Fruit fly (Drosophila melanogaster) whole organism, embryonic: ENCODE measurements around the gene Polr1D.

Experiments used
- Atf6 ChIP-seq: fragments of 200-800 bp; sonication (Bioruptor generic); IDR thresholded peaks from 2 replicates; pipeline ENCODE4 v1.3.6; 2022; ENCODE audit warnings: missing biosample characterization, missing genetic modification characterization
- CG10979 ChIP-seq: fragments of 200-800 bp; sonication (Bioruptor generic); optimal IDR thresholded peaks from 2 replicates; lab custom pipeline; 2018; ENCODE audit warnings: missing biosample characterization, mild to moderate bottlenecking, missing genetic modification characterization, moderate library complexity
- CG12104 ChIP-seq: fragments of 200-800 bp; sonication (Bioruptor generic); optimal IDR thresholded peaks from 3 replicates; lab custom pipeline; 2016; ENCODE audit warnings: missing biosample characterization, missing genetic modification characterization
- CG1529 ChIP-seq: fragments of 200-800 bp; sonication (Bioruptor generic); optimal IDR thresholded peaks from 3 replicates; lab custom pipeline; 2018; ENCODE audit warnings: missing biosample characterization, missing genetic modification characterization
- CG16813 ChIP-seq: fragments of 200-800 bp; sonication (Bioruptor generic); IDR thresholded peaks from 3 replicates; pipeline ENCODE4 v1.3.6; 2022; ENCODE audit warnings: missing biosample characterization, missing genetic modification characterization; ENCODE audit not compliant: partially characterized antibody
- CG17385 ChIP-seq: fragments of 200-800 bp; sonication (Bioruptor generic); optimal IDR thresholded peaks from 3 replicates; lab custom pipeline; 2018; ENCODE audit warnings: missing biosample characterization, mild to moderate bottlenecking, missing genetic modification characterization
- CG17802 ChIP-seq: fragments of 200-800 bp; sonication (Bioruptor generic); optimal IDR thresholded peaks from 2 replicates; lab custom pipeline; 2018; ENCODE audit warnings: missing biosample characterization, mild to moderate bottlenecking, missing genetic modification characterization, moderate library complexity
- CG17829 ChIP-seq: fragments of 200-800 bp; optimal IDR thresholded peaks from 2 replicates; lab custom pipeline; 2019; ENCODE audit warnings: missing biosample characterization, mild to moderate bottlenecking, missing genetic modification characterization, moderate library complexity
- CG2712 ChIP-seq: fragments of 200-800 bp; optimal IDR thresholded peaks from 3 replicates; lab custom pipeline; 2019; ENCODE audit warnings: missing biosample characterization, mild to moderate bottlenecking, missing genetic modification characterization, moderate library complexity
- CG33557 ChIP-seq: fragments of 200-800 bp; sonication (Bioruptor generic); optimal IDR thresholded peaks from 2 replicates; lab custom pipeline; 2019; ENCODE audit warnings: missing biosample characterization, mild to moderate bottlenecking, missing genetic modification characterization, moderate library complexity
- CG5180 ChIP-seq: fragments of 200-800 bp; sonication (Bioruptor generic); optimal IDR thresholded peaks from 3 replicates; lab custom pipeline; 2017; ENCODE audit warnings: missing biosample characterization, missing genetic modification characterization, mild to moderate bottlenecking, moderate library complexity, missing genetic modification reagents
- CG8089 ChIP-seq: fragments of 200-800 bp; sonication (Bioruptor generic); optimal IDR thresholded peaks from 3 replicates; lab custom pipeline; 2016; ENCODE audit warnings: missing biosample characterization, missing genetic modification characterization
- CG9817 ChIP-seq: fragments of 200-800 bp; sonication (Bioruptor generic); optimal IDR thresholded peaks from 2 replicates; lab custom pipeline; 2018; ENCODE audit warnings: missing biosample characterization, mild to moderate bottlenecking, missing genetic modification characterization, moderate library complexity
- Camta ChIP-seq: fragments of 200-800 bp; sonication (Bioruptor generic); optimal IDR thresholded peaks from 2 replicates; lab custom pipeline; 2016; ENCODE audit warnings: missing biosample characterization, missing genetic modification characterization
- Chrac-16 ChIP-seq: fragments of 200-800 bp; sonication (Bioruptor generic); optimal IDR thresholded peaks from 3 replicates; lab custom pipeline; 2016; ENCODE audit warnings: missing biosample characterization, missing genetic modification characterization
- D ChIP-seq, 2 experiments: fragments of 200-800 bp in 1 of 2; fragments of >200 bp in 1 of 2; sonication (Bioruptor generic) in 1 of 2; optimal IDR thresholded peaks; 2 replicates in 1 of 2; 3 replicates in 1 of 2; lab custom pipeline; 2017; ENCODE audit warnings: mild to moderate bottlenecking in 1 of 2, missing biosample characterization in 1 of 2, missing genetic modification characterization in 1 of 2, missing genetic modification reagents in 1 of 2
- Dad ChIP-seq: fragments of 200-800 bp; sonication (Bioruptor generic); optimal IDR thresholded peaks from 3 replicates; lab custom pipeline; 2016; ENCODE audit warnings: missing biosample characterization, missing genetic modification characterization
- Dfd ChIP-seq, 2 experiments: fragments of >200 bp; optimal IDR thresholded peaks; 2 replicates each; lab custom pipeline; 2017; ENCODE audit warnings: missing biosample characterization in 2 of 2, missing genetic modification characterization in 2 of 2
- Doc3 ChIP-seq: fragments of 200-800 bp; sonication (Bioruptor generic); IDR thresholded peaks from 3 replicates; pipeline ENCODE4 v1.3.6; 2022; ENCODE audit warnings: missing biosample characterization, missing genetic modification characterization; ENCODE audit not compliant: partially characterized antibody
- Hr3 ChIP-seq: fragments of 200-800 bp; sonication (Bioruptor generic); optimal IDR thresholded peaks from 3 replicates; lab custom pipeline; 2016; ENCODE audit warnings: missing biosample characterization, missing genetic modification characterization
- Med ChIP-seq: fragments of 200-800 bp; sonication (Bioruptor generic); peaks from one replicate; lab custom pipeline; 2016; ENCODE audit warnings: missing biosample characterization, missing genetic modification characterization, mild to moderate bottlenecking, inconsistent platforms, moderate library complexity
- Sry-δ ChIP-seq: fragments of 200-800 bp; sonication (Bioruptor generic); optimal IDR thresholded peaks from 2 replicates; lab custom pipeline; 2016; ENCODE audit warnings: missing biosample characterization, missing genetic modification characterization
- TFAM ChIP-seq: fragments of 200-800 bp; sonication (Bioruptor generic); optimal IDR thresholded peaks from 2 replicates; lab custom pipeline; 2017; ENCODE audit warnings: missing biosample characterization, missing genetic modification characterization, inconsistent platforms
- dmrt99B ChIP-seq: fragments of 200-800 bp; sonication (Bioruptor generic); optimal IDR thresholded peaks from 2 replicates; lab custom pipeline; 2018; ENCODE audit warnings: missing biosample characterization, mild to moderate bottlenecking, missing genetic modification characterization, moderate library complexity
- gem ChIP-seq: fragments of 200-800 bp; sonication (Bioruptor generic); optimal IDR thresholded peaks from 2 replicates; lab custom pipeline; 2019; ENCODE audit warnings: missing biosample characterization, mild to moderate bottlenecking, missing genetic modification characterization, moderate library complexity
- h ChIP-seq: fragments of >200 bp; optimal IDR thresholded peaks from 2 replicates; lab custom pipeline; 2017
- her ChIP-seq: fragments of 200-800 bp; sonication (Bioruptor generic); optimal IDR thresholded peaks from 2 replicates; lab custom pipeline; 2016; ENCODE audit warnings: missing biosample characterization, missing genetic modification characterization
- kah ChIP-seq: fragments of 200-800 bp; sonication (Bioruptor generic); optimal IDR thresholded peaks from 2 replicates; lab custom pipeline; 2018; ENCODE audit warnings: missing biosample characterization, mild to moderate bottlenecking, missing genetic modification characterization
- klu ChIP-seq: fragments of 200-800 bp; sonication (Bioruptor generic); IDR thresholded peaks from 2 replicates; pipeline ENCODE4 v1.3.6; 2022; ENCODE audit warnings: missing biosample characterization, missing genetic modification characterization
- lbe ChIP-seq: fragments of 200-800 bp; sonication (Bioruptor generic); optimal IDR thresholded peaks from 2 replicates; lab custom pipeline; 2016; ENCODE audit warnings: missing biosample characterization, mild to moderate bottlenecking, missing genetic modification characterization
- lilli ChIP-seq: fragments of 200-800 bp; sonication (Bioruptor generic); optimal IDR thresholded peaks from 3 replicates; lab custom pipeline; 2016; ENCODE audit warnings: missing biosample characterization, missing genetic modification characterization
- lov ChIP-seq, 2 experiments: fragments of 200-800 bp in 1 of 2; fragments of >200 bp in 1 of 2; sonication (Bioruptor generic) in 1 of 2; IDR thresholded peaks in 1 of 2; optimal IDR thresholded peaks in 1 of 2; 2 replicates in 1 of 2; 3 replicates in 1 of 2; pipeline versions ENCODE4 v1.3.6 to Lab custom; 2017 to 2022; ENCODE audit warnings: missing biosample characterization in 1 of 2, missing genetic modification characterization in 1 of 2
- mirr ChIP-seq: fragments of 200-800 bp; sonication (Bioruptor generic); optimal IDR thresholded peaks from 3 replicates; lab custom pipeline; 2018; ENCODE audit warnings: missing biosample characterization, mild to moderate bottlenecking, missing genetic modification characterization
- pan ChIP-seq, 4 experiments: fragments of >200 bp in 3 of 4; fragments of 200-800 bp in 1 of 4; sonication (Bioruptor generic) in 1 of 4; optimal IDR thresholded peaks in 3 of 4; IDR thresholded peaks in 1 of 4; 2 replicates each; pipeline versions ENCODE4 v1.3.6 to Lab custom; 2017 to 2022; ENCODE audit warnings: missing biosample characterization in 2 of 4, missing genetic modification characterization in 2 of 4, mixed read lengths in 1 of 4
- pb ChIP-seq: fragments of 200-800 bp; sonication (Bioruptor generic); optimal IDR thresholded peaks from 3 replicates; lab custom pipeline; 2016; ENCODE audit warnings: missing biosample characterization, missing genetic modification characterization
- phol ChIP-seq: fragments of 200-800 bp; sonication (Bioruptor generic); optimal IDR thresholded peaks from 3 replicates; lab custom pipeline; 2018; ENCODE audit warnings: missing biosample characterization, mild to moderate bottlenecking, missing genetic modification characterization, moderate library complexity
- pita ChIP-seq: fragments of 200-800 bp; sonication (Bioruptor generic); optimal IDR thresholded peaks from 2 replicates; lab custom pipeline; 2017; ENCODE audit warnings: missing biosample characterization, mild to moderate bottlenecking, missing genetic modification characterization
- sc ChIP-seq, 3 experiments: fragments of >200 bp in 2 of 3; fragments of 200-800 bp in 1 of 3; sonication (Bioruptor generic) in 1 of 3; optimal IDR thresholded peaks; 2 replicates in 2 of 3; 3 replicates in 1 of 3; lab custom pipeline; 2017; ENCODE audit warnings: mild to moderate bottlenecking in 1 of 3, missing biosample characterization in 1 of 3, missing genetic modification characterization in 1 of 3, missing genetic modification reagents in 1 of 3
- sd ChIP-seq: fragments of 200-800 bp; sonication (Bioruptor generic); optimal IDR thresholded peaks from 3 replicates; lab custom pipeline; 2018; ENCODE audit warnings: missing biosample characterization, mild to moderate bottlenecking, missing genetic modification characterization, moderate library complexity
- shn ChIP-seq: fragments of 200-800 bp; sonication (Bioruptor generic); optimal IDR thresholded peaks from 3 replicates; lab custom pipeline; 2016; ENCODE audit warnings: missing biosample characterization, missing genetic modification characterization
- tna ChIP-seq: fragments of 200-800 bp; sonication (Bioruptor generic); IDR thresholded peaks from 2 replicates; pipeline ENCODE4 v1.3.6; 2022; ENCODE audit warnings: missing biosample characterization, missing genetic modification characterization; ENCODE audit not compliant: partially characterized antibody
- ttk ChIP-seq: fragments of 200-800 bp; sonication (Bioruptor generic); IDR thresholded peaks from 2 replicates; pipeline ENCODE4 v2.1.2; 2022; ENCODE audit warnings: missing biosample characterization, missing genetic modification characterization
- twi ChIP-seq: fragments of 200-800 bp; optimal IDR thresholded peaks from 2 replicates; lab custom pipeline; 2019; ENCODE audit warnings: missing biosample characterization, mild to moderate bottlenecking, missing genetic modification characterization, moderate library complexity
- unc-4 ChIP-seq: fragments of 200-800 bp; sonication (Bioruptor generic); IDR thresholded peaks from 2 replicates; pipeline ENCODE4 v1.3.6; 2022; ENCODE audit warnings: missing biosample characterization, missing genetic modification characterization; ENCODE audit not compliant: partially characterized antibody
- vfl ChIP-seq: fragments of 200-800 bp; sonication (Bioruptor generic); optimal IDR thresholded peaks from 2 replicates; lab custom pipeline; 2016; ENCODE audit warnings: missing biosample characterization, missing genetic modification characterization
- wek ChIP-seq: fragments of 200-800 bp; sonication (Bioruptor generic); optimal IDR thresholded peaks from 3 replicates; lab custom pipeline; 2018; ENCODE audit warnings: missing biosample characterization, mild to moderate bottlenecking, missing genetic modification characterization, moderate library complexity
- zen ChIP-seq: fragments of 200-800 bp; sonication (Bioruptor generic); optimal IDR thresholded peaks from 3 replicates; lab custom pipeline; 2018; ENCODE audit warnings: missing biosample characterization, mild to moderate bottlenecking, missing genetic modification characterization, moderate library complexity

Polr1D gene

DNA sequence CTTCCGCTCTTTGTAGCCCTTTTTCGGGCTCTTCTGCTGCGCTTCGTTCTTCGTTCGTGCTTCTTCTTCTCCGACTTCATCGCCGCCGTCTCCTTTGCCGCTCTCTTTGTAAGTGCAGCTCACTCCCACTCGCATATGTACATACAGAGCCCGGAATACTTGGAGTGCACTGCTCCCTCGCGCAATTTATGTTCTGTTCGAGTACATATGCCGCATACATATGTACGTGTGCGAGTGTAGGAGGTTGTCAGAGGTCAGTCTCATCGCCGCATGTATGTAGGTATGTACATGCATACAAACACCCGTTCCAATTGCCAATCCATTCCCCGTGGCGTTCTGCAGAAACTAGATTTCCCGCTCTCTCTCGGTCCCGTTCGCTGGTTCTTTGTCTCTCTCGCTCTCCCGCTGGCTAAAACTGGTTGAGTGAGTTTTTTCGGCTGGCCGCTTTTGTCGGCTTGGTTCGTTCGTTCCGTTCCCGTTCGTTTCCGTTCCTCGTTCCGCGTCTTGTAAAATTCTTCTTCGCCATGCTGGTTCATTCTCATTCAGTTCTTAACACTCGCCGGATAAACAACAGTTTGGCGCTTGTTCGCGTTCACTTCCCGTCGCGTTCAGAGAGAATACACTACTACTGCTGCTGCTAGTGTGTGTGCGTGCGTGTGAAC, 23.1 kb upstream of the Polr1D start:
- TF ChIP-seq Camta (GFP tag; lab: Kevin White, UChicago) = no peak
- TF ChIP-seq CG8089 = no peak
- peak; percentile 15; the same call in 2 of the 3 replicates for TF ChIP-seq CG16813
- TF ChIP-seq gem (tag; lab: Kevin White, UChicago) = peak; percentile 37
- TF ChIP-seq CG33557 (GFP tag; lab: Kevin White, UChicago) = no peak
- peak; percentile 75 for TF ChIP-seq sd
- TF ChIP-seq D (optimal IDR thresholded peaks at IDR 0.05; lab: Kevin White, UChicago) = peak; percentile 45
- TF ChIP-seq D (GFP tag; optimal IDR thresholded peaks at IDR 0.05; lab: Kevin White, UChicago) = no peak
- TF ChIP-seq CG9817 (tag; lab: Kevin White, UChicago) = no peak
- TF ChIP-seq twi (tag; lab: Kevin White, UChicago) = peak; percentile 39
- TF ChIP-seq wek = peak; percentile 42
- no peak for TF ChIP-seq dmrt99B (tag; lab: Kevin White, UChicago)
- TF ChIP-seq CG1529 (GFP tag; lab: Kevin White, UChicago) = no peak
- TF ChIP-seq pita (GFP tag; lab: Kevin White, UChicago) = no peak
- TF ChIP-seq kah (GFP tag; lab: Kevin White, UChicago) = peak; percentile 25
- no peak for TF ChIP-seq Sry-δ (GFP tag; lab: Kevin White, UChicago)
- no peak for TF ChIP-seq lilli
- TF ChIP-seq CG17802 = peak; percentile 3
- no peak for TF ChIP-seq Doc3 (GFP tag; lab: Robert Waterston, UW)
- TF ChIP-seq Med (GFP tag; lab: Kevin White, UChicago) = peak; percentile 91
- no peak for TF ChIP-seq shn (GFP tag; lab: Kevin White, UChicago)
- TF ChIP-seq CG17385 (GFP tag; lab: Kevin White, UChicago) = peak; percentile 86
- no peak for TF ChIP-seq klu
- peak; percentile 50 for TF ChIP-seq lbe (GFP tag; lab: Kevin White, UChicago)
- peak; percentile 42; the same call in 1 of the 2 replicates for TF ChIP-seq unc-4 (GFP tag; lab: Robert Waterston, UW)
- no peak for TF ChIP-seq sc (optimal IDR thresholded peaks at IDR 0.05; lab: Kevin White, UChicago)
- no peak for TF ChIP-seq sc (GFP tag; optimal IDR thresholded peaks at IDR 0.05; lab: Kevin White, UChicago)
- no peak for TF ChIP-seq TFAM
- TF ChIP-seq CG17829 (tag; lab: Kevin White, UChicago) = peak; percentile 66
- no peak for TF ChIP-seq Hr3 (GFP tag; lab: Kevin White, UChicago)
- TF ChIP-seq zen = no peak
- TF ChIP-seq ttk (GFP tag; lab: Robert Waterston, UW) = no peak
- no peak for TF ChIP-seq lov (optimal IDR thresholded peaks at IDR 0.05; lab: Kevin White, UChicago)
- no peak for TF ChIP-seq lov (GFP tag; IDR thresholded peaks at IDR 0.05; lab: Robert Waterston, UW)
- no peak for TF ChIP-seq tna
- TF ChIP-seq Dfd (GFP tag; optimal IDR thresholded peaks at IDR 0.05; lab: Kevin White, UChicago) = no peak
- TF ChIP-seq CG5180 (GFP tag; lab: Kevin White, UChicago) = peak; percentile 50
- no peak for TF ChIP-seq Chrac-16 (GFP tag; lab: Kevin White, UChicago)
- TF ChIP-seq CG12104 (GFP tag; lab: Kevin White, UChicago) = no peak
- 0 out of 2 replicates have a peak, but pooled peaks have one; percentile 18 for TF ChIP-seq Atf6 (GFP tag; lab: Robert Waterston, UW)
- TF ChIP-seq her (GFP tag; lab: Kevin White, UChicago) = peak; percentile 39
- TF ChIP-seq CG2712 (tag; lab: Kevin White, UChicago) = peak; percentile 33
- peak; percentile 76 for TF ChIP-seq mirr (GFP tag; lab: Kevin White, UChicago)
- TF ChIP-seq vfl = peak; percentile 4
- no peak for TF ChIP-seq pan (optimal IDR thresholded peaks at IDR 0.05; lab: Kevin White, UChicago)
- no peak for TF ChIP-seq pan (GFP tag; optimal IDR thresholded peaks at IDR 0.05 in 1 of 2, IDR thresholded peaks at IDR 0.05 in 1 of 2)
- TF ChIP-seq CG10979 (tag; lab: Kevin White, UChicago) = peak; percentile 8
- no peak for TF ChIP-seq h
- TF ChIP-seq Dad (GFP tag; lab: Kevin White, UChicago) = no peak
- peak; percentile 6 for TF ChIP-seq pb
- peak; percentile 34 for TF ChIP-seq phol (tag; lab: Kevin White, UChicago)
